Worm (Caenorhabditis elegans): ENCODE results near the gene nhr-20.

The nhr-20 gene

DNA sequence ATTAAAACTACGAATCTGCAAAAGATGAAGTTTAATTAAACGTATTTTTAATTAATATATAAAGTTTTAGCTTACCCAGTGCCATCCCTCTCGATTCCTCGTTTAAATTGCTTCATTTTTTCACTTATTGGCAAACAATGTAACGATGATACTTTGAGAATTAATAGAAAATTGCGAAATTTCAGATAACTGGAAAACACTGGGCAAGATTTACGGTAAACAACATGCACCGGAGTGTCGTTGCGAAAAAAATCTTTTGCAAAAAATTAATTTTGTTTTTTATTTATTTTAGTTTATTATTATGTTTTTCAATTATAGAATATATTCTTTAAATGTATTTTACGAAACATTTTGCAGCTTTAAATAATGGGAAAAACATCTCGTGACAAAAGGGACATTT lies 28.9 kb downstream of the nhr-20 start, which contains the start of the genes pelo-1 and R74.7:
Gene pelo-1, minus strand, starts transcription at position 151 of the 400 bp plus-strand sequence.
Gene R74.7, plus strand, starts transcription at position 358 of the 400 bp plus-strand sequence.
- TF ChIP-seq elt-3 (tag; optimal IDR thresholded peaks at IDR 0.05) = no peak
- peak in 1 of 2 experiments; percentile 61 for TF ChIP-seq lsy-2 (tag; optimal IDR thresholded peaks at IDR 0.05)
- TF ChIP-seq lin-11 (tag; optimal IDR thresholded peaks at IDR 0.05) = no peak
- TF ChIP-seq snpc-4 (tag; optimal IDR thresholded peaks at IDR 0.05) = no peak
- TF ChIP-seq nhr-6 (tag; optimal IDR thresholded peaks at IDR 0.05) = no peak
- TF ChIP-seq unc-55 (GFP tag; optimal IDR thresholded peaks at IDR 0.05) = peak; percentile 86
- no peak for TF ChIP-seq egl-27 (tag; optimal IDR thresholded peaks at IDR 0.05)
- no peak for TF ChIP-seq ceh-82 (tag; optimal IDR thresholded peaks at IDR 0.05)
- TF ChIP-seq gmeb-1 (tag; optimal IDR thresholded peaks at IDR 0.05) = peak; percentile 6
- TF ChIP-seq fos-1 (tag; optimal IDR thresholded peaks at IDR 0.05) = peak; percentile 12
- no peak for TF ChIP-seq peb-1 (tag; optimal IDR thresholded peaks at IDR 0.05)
- TF ChIP-seq F13H6.1 (tag; optimal IDR thresholded peaks at IDR 0.05) = no peak
- TF ChIP-seq R02D3.7 (tag; optimal IDR thresholded peaks at IDR 0.05) = peak; percentile 55
- TF ChIP-seq nhr-25 (tag; optimal IDR thresholded peaks at IDR 0.05) = peak; percentile 5
- TF ChIP-seq aly-2 (tag; optimal IDR thresholded peaks at IDR 0.05) = no peak
- TF ChIP-seq crh-2 (tag; optimal IDR thresholded peaks at IDR 0.05) = peak; percentile 9
- peak; percentile 61 for TF ChIP-seq C34F6.9 (tag; optimal IDR thresholded peaks at IDR 0.05)
- no peak for TF ChIP-seq nhr-129 (tag; optimal IDR thresholded peaks at IDR 0.05)
- TF ChIP-seq elt-1 (tag; optimal IDR thresholded peaks at IDR 0.05) = no peak
- no peak for TF ChIP-seq nhr-12 (tag; optimal IDR thresholded peaks at IDR 0.05)

DNA sequence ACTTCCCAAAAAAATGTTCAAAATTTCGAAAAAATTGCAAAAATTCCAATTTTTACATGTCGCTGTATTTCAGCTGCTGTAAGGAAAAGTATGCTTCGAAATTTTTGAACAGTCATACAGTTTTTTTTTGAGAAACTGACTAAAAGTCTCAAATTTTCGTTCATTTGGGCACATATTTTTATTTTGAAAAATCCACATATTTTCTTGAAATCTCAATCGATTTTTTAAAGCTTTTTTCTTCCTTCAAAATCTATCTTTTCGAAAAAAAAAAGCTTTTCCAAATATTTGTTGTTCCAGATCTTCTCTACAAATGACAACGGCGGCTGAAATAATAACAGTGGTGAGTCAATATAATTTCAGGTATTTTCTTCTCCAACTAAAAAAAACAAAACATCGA lies 36.0 kb downstream of the nhr-20 start, which contains the start of gene asd-1:
Gene asd-1, plus strand, starts transcription at position 298 of the 397 bp plus-strand sequence.
- TF ChIP-seq sma-3 (GFP tag; optimal IDR thresholded peaks at IDR 0.05) = no peak
- TF ChIP-seq unc-39 (tag; optimal IDR thresholded peaks at IDR 0.05) = no peak
- no peak for TF ChIP-seq unc-55 (GFP tag; optimal IDR thresholded peaks at IDR 0.05)
- no peak for TF ChIP-seq skn-1 (tag; optimal IDR thresholded peaks at IDR 0.05)
- TF ChIP-seq egl-27 (tag; optimal IDR thresholded peaks at IDR 0.05) = no peak
- no peak for TF ChIP-seq peb-1 (tag; optimal IDR thresholded peaks at IDR 0.05)
- TF ChIP-seq snpc-4 (tag; optimal IDR thresholded peaks at IDR 0.05) = no peak
- TF ChIP-seq nhr-21 (tag; optimal IDR thresholded peaks at IDR 0.05) = no peak

DNA sequence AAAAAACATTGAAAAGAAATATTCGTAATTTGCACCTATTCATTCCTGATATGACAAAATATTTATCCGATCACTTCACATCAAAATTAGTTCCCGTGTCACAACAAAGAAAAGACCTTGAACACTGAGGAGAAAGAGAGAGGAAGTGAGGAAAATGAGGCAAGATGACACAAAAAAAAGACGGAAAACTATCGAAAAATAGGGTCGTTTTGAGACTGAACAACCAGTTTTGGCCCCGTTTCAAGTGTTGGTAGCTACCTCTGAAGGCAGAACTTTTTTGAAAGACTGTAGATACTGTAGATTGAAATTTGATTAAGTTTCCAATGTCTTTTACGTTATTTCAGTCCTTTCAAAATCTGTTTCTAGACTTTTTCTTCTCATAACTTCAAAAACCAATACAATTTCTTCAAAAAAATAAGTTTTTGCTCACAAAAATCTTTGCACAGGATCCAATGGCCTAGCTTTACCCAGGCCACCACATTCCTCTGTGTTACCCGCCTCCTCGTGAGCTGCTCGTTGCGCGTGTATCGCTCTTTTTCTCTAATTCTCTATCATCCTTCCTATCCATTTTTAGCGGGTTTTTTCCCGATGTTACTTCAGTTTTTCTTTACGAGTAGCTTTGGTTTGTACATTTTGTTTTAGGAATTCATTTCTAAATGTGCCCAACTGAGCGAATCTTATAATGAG lies 36.6 kb downstream of the nhr-20 start:
- TF ChIP-seq lin-39 (tag; optimal IDR thresholded peaks at IDR 0.05) (no peak), sma-9 (GFP tag; optimal IDR thresholded peaks at IDR 0.05) (peak; percentile 60), sma-9 (tag; optimal IDR thresholded peaks at IDR 0.05) (no peak), dmd-4 (tag; optimal IDR thresholded peaks at IDR 0.05) (no peak), C34F6.9 (tag; optimal IDR thresholded peaks at IDR 0.05) (peak; percentile 89), Y55F3AM.14 (GFP tag; optimal IDR thresholded peaks at IDR 0.05) (no peak), ztf-1 (GFP tag; conservative IDR thresholded peaks at IDR 0.05) (no peak), mbf-1 (tag; optimal IDR thresholded peaks at IDR 0.05) (no peak), skn-1 (tag; optimal IDR thresholded peaks at IDR 0.05) (no peak), unc-62 (GFP tag; optimal IDR thresholded peaks at IDR 0.05) (no peak), mab-5 (tag; optimal IDR thresholded peaks at IDR 0.05) (peak; percentile 44), nhr-129 (tag; optimal IDR thresholded peaks at IDR 0.05) (peak; percentile 58), gmeb-1 (tag; optimal IDR thresholded peaks at IDR 0.05) (no peak), nhr-12 (tag; optimal IDR thresholded peaks at IDR 0.05) (no peak), ztf-4 (tag; optimal IDR thresholded peaks at IDR 0.05) (no peak), nhr-10 (tag; optimal IDR thresholded peaks at IDR 0.05) (no peak), crh-2 (tag; optimal IDR thresholded peaks at IDR 0.05) (peak; percentile 77), R02D3.7 (tag; optimal IDR thresholded peaks at IDR 0.05) (no peak), unc-55 (GFP tag; optimal IDR thresholded peaks at IDR 0.05) (peak; percentile 88), lsy-2 (tag; optimal IDR thresholded peaks at IDR 0.05) (peak; percentile 28 to 80), zag-1 (tag; optimal IDR thresholded peaks at IDR 0.05) (no peak), peb-1 (tag; optimal IDR thresholded peaks at IDR 0.05) (no peak), sem-4 (tag; optimal IDR thresholded peaks at IDR 0.05) (no peak), nhr-77 (tag; optimal IDR thresholded peaks at IDR 0.05) (no peak), nhr-6 (tag; optimal IDR thresholded peaks at IDR 0.05) (no peak), ceh-16 (tag; optimal IDR thresholded peaks at IDR 0.05) (no peak), snpc-4 (tag; optimal IDR thresholded peaks at IDR 0.05) (no peak), elt-1 (tag; optimal IDR thresholded peaks at IDR 0.05) (no peak), lin-11 (tag; optimal IDR thresholded peaks at IDR 0.05) (peak; percentile 47), nhr-237 (tag; optimal IDR thresholded peaks at IDR 0.05) (no peak), aly-2 (tag; optimal IDR thresholded peaks at IDR 0.05) (no peak), lin-13 (GFP tag; optimal IDR thresholded peaks at IDR 0.05) (peak; percentile 46), alr-1 (tag; optimal IDR thresholded peaks at IDR 0.05) (no peak), fos-1 (tag; optimal IDR thresholded peaks at IDR 0.05) (peak; percentile 25), unc-39 (tag; optimal IDR thresholded peaks at IDR 0.05) (no peak), elt-3 (tag; optimal IDR thresholded peaks at IDR 0.05) (no peak), nhr-11 (tag; optimal IDR thresholded peaks at IDR 0.05) (no peak), ceh-82 (tag; optimal IDR thresholded peaks at IDR 0.05) (no peak), F13H6.1 (tag; optimal IDR thresholded peaks at IDR 0.05) (peak; percentile 22), egl-27 (tag; optimal IDR thresholded peaks at IDR 0.05) (no peak), nhr-21 (tag; optimal IDR thresholded peaks at IDR 0.05) (peak; percentile 22), sma-3 (GFP tag; optimal IDR thresholded peaks at IDR 0.05) (no peak), ztf-11 (tag; optimal IDR thresholded peaks at IDR 0.05) (no peak), ama-1 (optimal IDR thresholded peaks at IDR 0.05) (peak; percentile 46), mdl-1 (tag; optimal IDR thresholded peaks at IDR 0.05) (peak; percentile 89 to 91)
